Worm (Caenorhabditis elegans) whole organism, L1 larva: Measurements from ENCODE around the gene C52D10.3.

Experiments
- C34B4.2 ChIP-seq: sonication (generic microtip); optimal IDR thresholded peaks from 2 replicates; lab custom pipeline; 2017; ENCODE audit warnings: mild to moderate bottlenecking, missing genetic modification characterization, missing compliant biosample characterization
- F16B12.6 ChIP-seq: fragments of 150-350 bp; optimal IDR thresholded peaks from 2 replicates; lab custom pipeline; 2014; ENCODE audit warnings: missing biosample characterization, missing genetic modification characterization
- aha-1 ChIP-seq: fragments of 150-350 bp; optimal IDR thresholded peaks from 2 replicates; lab custom pipeline; 2014; ENCODE audit warnings: missing biosample characterization, missing genetic modification characterization
- alr-1 ChIP-seq: fragments of 200-800 bp; sonication (Bioruptor generic); optimal IDR thresholded peaks from 2 replicates; lab custom pipeline; 2018; ENCODE audit warnings: borderline replicate concordance, mild to moderate bottlenecking, missing genetic modification characterization, missing compliant biosample characterization
- aly-2 ChIP-seq: fragments of 150-350 bp; optimal IDR thresholded peaks from 2 replicates; lab custom pipeline; 2014; ENCODE audit warnings: missing biosample characterization, missing genetic modification characterization
- ceh-8 ChIP-seq: fragments of 200-800 bp; sonication (Bioruptor generic); optimal IDR thresholded peaks from 2 replicates; lab custom pipeline; 2018; ENCODE audit warnings: mild to moderate bottlenecking, missing genetic modification characterization, moderate library complexity, missing compliant biosample characterization
- ceh-88 ChIP-seq: fragments of 200-800 bp; sonication (Bioruptor generic); IDR thresholded peaks from 2 replicates; pipeline ENCODE4 v1.3.6; 2022; ENCODE audit warnings: missing genetic modification characterization, missing compliant biosample characterization
- ceh-90 ChIP-seq: sonication (generic microtip); optimal IDR thresholded peaks from 2 replicates; lab custom pipeline; 2016; ENCODE audit warnings: missing genetic modification characterization, missing compliant biosample characterization
- efl-1 ChIP-seq, 4 experiments: fragments of 150-350 bp; optimal IDR thresholded peaks in 3 of 4; peaks in 1 of 4; 1 replicate in 1 of 4; 2 replicates in 3 of 4; lab custom pipeline; 2014; ENCODE audit warnings: missing biosample characterization in 2 of 4, missing genetic modification characterization in 2 of 4, missing genetic modification reagents in 2 of 4
- egl-27 ChIP-seq, 2 experiments: fragments of 150-350 bp in 1 of 2; sonication (generic microtip); optimal IDR thresholded peaks; 3 replicates each; lab custom pipeline; 2017 to 2018; ENCODE audit warnings: missing biosample characterization in 2 of 2, missing genetic modification characterization in 2 of 2, missing genetic modification reagents in 2 of 2
- elt-2 ChIP-seq: sonication (generic microtip); optimal IDR thresholded peaks from 2 replicates; lab custom pipeline; 2016; ENCODE audit warnings: missing genetic modification characterization, mild to moderate bottlenecking, inconsistent platforms, missing compliant biosample characterization, missing genetic modification reagents
- elt-3 ChIP-seq, 6 experiments: fragments of 150-350 bp in 1 of 6; sonication (generic microtip); optimal IDR thresholded peaks; 2 replicates each; lab custom pipeline; 2017 to 2018; ENCODE audit warnings: missing biosample characterization in 6 of 6, missing genetic modification characterization in 6 of 6, inconsistent platforms in 1 of 6
- ets-5 ChIP-seq: fragments of 200-800 bp; sonication (Bioruptor generic); IDR thresholded peaks from 2 replicates; pipeline ENCODE4 v1.3.6; 2022; ENCODE audit warnings: missing genetic modification characterization, missing compliant biosample characterization
- jun-1 ChIP-seq: fragments of 150-350 bp; optimal IDR thresholded peaks from 2 replicates; lab custom pipeline; 2014; ENCODE audit warnings: missing biosample characterization, missing genetic modification reagents, missing genetic modification characterization
- lin-15B ChIP-seq: fragments of 150-350 bp; sonication (generic microtip); optimal IDR thresholded peaks from 3 replicates; lab custom pipeline; 2014; ENCODE audit warnings: missing biosample characterization, missing genetic modification characterization
- lir-3 ChIP-seq: sonication (generic microtip); optimal IDR thresholded peaks from 2 replicates; lab custom pipeline; 2016; ENCODE audit warnings: mild to moderate bottlenecking, missing genetic modification characterization, moderate library complexity, missing compliant biosample characterization; ENCODE audit not compliant: poor library complexity
- mab-9 ChIP-seq: fragments of 200-800 bp; sonication (Bioruptor generic); IDR thresholded peaks from 2 replicates; pipeline ENCODE4 v1.3.6; 2022; ENCODE audit warnings: missing genetic modification reagents, missing genetic modification characterization, missing compliant biosample characterization
- mdl-1 ChIP-seq, 2 experiments: fragments of 150-350 bp; optimal IDR thresholded peaks; 2 replicates each; lab custom pipeline; 2014 to 2017; ENCODE audit warnings: missing biosample characterization in 2 of 2, missing genetic modification characterization in 2 of 2, inconsistent platforms in 1 of 2
- mef-2 ChIP-seq: fragments of 150-350 bp; optimal IDR thresholded peaks from 2 replicates; lab custom pipeline; 2014; ENCODE audit warnings: missing biosample characterization, missing genetic modification characterization
- nhr-11 ChIP-seq: fragments of 150-350 bp; optimal IDR thresholded peaks from 2 replicates; lab custom pipeline; 2014; ENCODE audit warnings: missing biosample characterization, missing genetic modification characterization
- nhr-20 ChIP-seq: sonication (generic microtip); optimal IDR thresholded peaks from 2 replicates; lab custom pipeline; 2016; ENCODE audit warnings: mild to moderate bottlenecking, missing genetic modification characterization, missing compliant biosample characterization
- nhr-28 ChIP-seq: fragments of 150-350 bp; optimal IDR thresholded peaks from 2 replicates; lab custom pipeline; 2014; ENCODE audit warnings: missing biosample characterization, missing genetic modification characterization
- nhr-47 ChIP-seq: sonication (generic microtip); optimal IDR thresholded peaks from 2 replicates; lab custom pipeline; 2016; ENCODE audit warnings: mild to moderate bottlenecking, missing genetic modification characterization, moderate library complexity, missing compliant biosample characterization
- nhr-84 ChIP-seq: sonication (generic microtip); optimal IDR thresholded peaks from 2 replicates; lab custom pipeline; 2017; ENCODE audit warnings: missing biosample characterization, missing genetic modification characterization
- nhr-90 ChIP-seq: sonication (generic microtip); optimal IDR thresholded peaks from 2 replicates; lab custom pipeline; 2016; ENCODE audit warnings: mild to moderate bottlenecking, missing genetic modification characterization, missing compliant biosample characterization; ENCODE audit not compliant: poor library complexity
- pqm-1 ChIP-seq: sonication (generic microtip); optimal IDR thresholded peaks from 3 replicates; lab custom pipeline; 2017; ENCODE audit warnings: missing biosample characterization, missing genetic modification characterization
- sup-37 ChIP-seq: fragments of 200-800 bp; sonication (Bioruptor generic); optimal IDR thresholded peaks from 2 replicates; lab custom pipeline; 2018; ENCODE audit warnings: mild to moderate bottlenecking, missing genetic modification characterization, missing compliant biosample characterization
- tlp-1 ChIP-seq: fragments of 150-350 bp; optimal IDR thresholded peaks from 2 replicates; lab custom pipeline; 2014; ENCODE audit warnings: missing biosample characterization, missing genetic modification characterization
- unc-30 ChIP-seq: sonication (generic microtip); optimal IDR thresholded peaks from 2 replicates; lab custom pipeline; 2017; ENCODE audit warnings: missing biosample characterization, missing genetic modification characterization
- unc-62 ChIP-seq: fragments of 150-350 bp; optimal IDR thresholded peaks from 2 replicates; lab custom pipeline; 2014; ENCODE audit warnings: missing biosample characterization, missing genetic modification reagents, missing genetic modification characterization
- vab-15 ChIP-seq: sonication (generic microtip); optimal IDR thresholded peaks from 2 replicates; lab custom pipeline; 2017; ENCODE audit warnings: missing genotype, mild to moderate bottlenecking, missing genetic modification characterization, missing compliant biosample characterization
- zip-4 ChIP-seq: fragments of 200-800 bp; sonication (Bioruptor generic); optimal IDR thresholded peaks from 2 replicates; lab custom pipeline; 2018; ENCODE audit warnings: mild to moderate bottlenecking, missing genetic modification characterization, moderate library complexity, missing compliant biosample characterization
- ztf-11 ChIP-seq, 2 experiments: sonication (generic microtip); optimal IDR thresholded peaks; 2 replicates each; lab custom pipeline; 2016 to 2017; ENCODE audit warnings: missing genetic modification characterization in 2 of 2, missing biosample characterization in 1 of 2, missing compliant biosample characterization in 1 of 2

Gene C52D10.3

DNA sequence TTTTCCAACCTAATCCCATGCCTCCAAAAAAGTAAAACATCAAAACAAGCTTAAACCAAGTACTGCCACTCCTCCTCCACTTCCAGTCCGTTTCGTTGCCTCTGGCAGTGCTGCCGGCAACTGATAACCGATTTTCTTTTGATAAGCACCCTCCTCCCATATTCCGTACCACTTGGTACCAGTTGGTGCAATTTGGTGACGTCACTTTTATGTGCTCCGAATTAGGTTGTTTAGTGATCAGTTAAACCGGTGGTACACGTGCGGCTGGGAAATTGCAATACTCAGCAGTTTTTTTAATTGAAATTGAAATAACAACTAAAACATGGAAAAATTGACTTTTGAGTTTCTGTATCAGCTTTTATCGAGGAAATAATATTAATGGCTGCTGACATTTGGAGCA, 2.2 kb upstream of the C52D10.3 start:
- TF ChIP-seq nhr-20 (tag; lab: Kevin White, UChicago) (no peak), mdl-1 (tag; optimal IDR thresholded peaks at IDR 0.05; lab: Kevin White, UChicago) (no peak), F16B12.6 (tag; lab: Kevin White, UChicago) (no peak), zip-4 (GFP tag; lab: Kevin White, UChicago) (no peak), vab-15 (no peak), unc-62 (GFP tag; lab: Kevin White, UChicago) (no peak), nhr-90 (tag; lab: Kevin White, UChicago) (peak; percentile 35), alr-1 (tag; lab: Kevin White, UChicago) (no peak), ztf-11 (tag; optimal IDR thresholded peaks at IDR 0.05; lab: Kevin White, UChicago) (no peak), mef-2 (tag; lab: Kevin White, UChicago) (no peak), ceh-90 (tag; lab: Kevin White, UChicago) (no peak), lir-3 (tag; lab: Kevin White, UChicago) (no peak), unc-30 (tag; lab: Kevin White, UChicago) (no peak), sup-37 (GFP tag; lab: Kevin White, UChicago) (no peak), elt-2 (tag; lab: Kevin White, UChicago) (peak; percentile 94), nhr-28 (no peak), mab-9 (GFP tag; lab: Robert Waterston, UW) (no peak), jun-1 (peak; percentile 0), elt-3 (tag; optimal IDR thresholded peaks at IDR 0.05; lab: Kevin White, UChicago) (no peak), egl-27 (tag; optimal IDR thresholded peaks at IDR 0.05; lab: Kevin White, UChicago) (no peak)
- TF ChIP-seq, all 84 proteins: peak for 3

DNA sequence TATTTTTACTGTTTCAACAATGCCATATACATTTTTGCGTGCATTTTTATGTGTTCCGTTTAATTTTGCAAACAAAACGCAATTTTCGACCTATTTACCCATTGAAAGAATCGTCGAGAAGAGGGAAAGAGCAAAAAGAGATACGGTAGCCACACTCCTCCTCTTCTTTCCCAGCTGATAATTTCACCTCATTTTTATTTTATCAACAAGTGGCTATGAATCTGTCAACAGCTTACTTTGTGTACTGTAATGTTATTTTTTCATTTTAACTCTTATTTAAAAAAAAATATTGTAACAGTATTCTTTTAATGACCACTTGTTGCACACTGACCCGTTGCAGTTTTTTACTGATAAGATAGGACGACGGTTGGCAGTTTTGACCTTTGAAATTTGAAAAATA, 1.3 kb upstream of the C52D10.3 start:
- TF ChIP-seq unc-30 (tag; lab: Kevin White, UChicago) = no peak
- no peak for TF ChIP-seq efl-1 (optimal IDR thresholded peaks at IDR 0.05; lab: Kevin White, UChicago)
- peak in 1 of 2 experiments; percentile 68 for TF ChIP-seq efl-1 (GFP tag; optimal IDR thresholded peaks at IDR 0.05 in 1 of 2; lab: Kevin White, UChicago)

DNA sequence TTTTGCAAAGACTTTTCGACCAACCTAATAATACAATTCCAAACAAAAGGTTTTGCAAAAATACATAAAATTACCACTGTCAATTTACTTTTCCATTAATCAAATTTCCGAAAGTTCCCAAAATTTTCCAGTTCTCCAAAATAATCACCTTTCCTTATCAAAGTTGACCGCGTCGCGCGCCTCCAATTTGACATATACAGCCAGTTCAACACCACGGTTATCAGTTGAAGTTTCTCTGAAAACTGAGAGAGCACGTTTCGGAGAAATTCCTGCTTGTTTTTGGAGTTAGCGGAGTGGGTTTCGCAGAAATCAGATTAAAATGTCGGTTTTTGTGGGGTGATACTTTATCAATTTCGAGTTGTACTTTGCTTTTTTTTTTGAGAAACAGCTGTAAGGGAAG, 2.8 kb downstream of the C52D10.3 start:
- no peak for TF ChIP-seq aha-1 (tag; lab: Kevin White, UChicago)
- TF ChIP-seq pqm-1 = peak; percentile 73
- peak; percentile 59 for TF ChIP-seq elt-2 (tag; lab: Kevin White, UChicago)

DNA sequence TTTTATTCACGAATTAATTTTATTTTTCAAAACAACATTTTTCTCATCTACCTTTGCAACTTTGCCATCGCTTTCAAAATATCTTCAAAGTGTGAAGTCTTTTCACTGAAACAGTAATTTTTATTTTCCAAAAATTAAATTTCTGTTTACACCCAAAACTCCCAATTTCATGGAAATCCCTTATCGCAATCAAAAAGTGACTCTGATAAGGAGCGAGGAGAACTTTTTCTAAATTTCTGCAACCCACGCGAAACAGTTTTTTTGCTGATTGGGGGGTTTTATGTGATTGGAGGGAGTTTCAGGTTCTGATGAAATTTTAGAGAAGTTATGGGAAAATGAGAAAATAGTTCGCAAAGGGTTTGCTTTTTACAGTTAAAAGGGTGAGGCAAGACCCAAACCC, 3.3 kb downstream of the C52D10.3 start:
- TF ChIP-seq pqm-1 (peak; percentile 88), elt-2 (tag; lab: Kevin White, UChicago) (peak; percentile 4), nhr-11 (tag; lab: Kevin White, UChicago) (no peak)

DNA sequence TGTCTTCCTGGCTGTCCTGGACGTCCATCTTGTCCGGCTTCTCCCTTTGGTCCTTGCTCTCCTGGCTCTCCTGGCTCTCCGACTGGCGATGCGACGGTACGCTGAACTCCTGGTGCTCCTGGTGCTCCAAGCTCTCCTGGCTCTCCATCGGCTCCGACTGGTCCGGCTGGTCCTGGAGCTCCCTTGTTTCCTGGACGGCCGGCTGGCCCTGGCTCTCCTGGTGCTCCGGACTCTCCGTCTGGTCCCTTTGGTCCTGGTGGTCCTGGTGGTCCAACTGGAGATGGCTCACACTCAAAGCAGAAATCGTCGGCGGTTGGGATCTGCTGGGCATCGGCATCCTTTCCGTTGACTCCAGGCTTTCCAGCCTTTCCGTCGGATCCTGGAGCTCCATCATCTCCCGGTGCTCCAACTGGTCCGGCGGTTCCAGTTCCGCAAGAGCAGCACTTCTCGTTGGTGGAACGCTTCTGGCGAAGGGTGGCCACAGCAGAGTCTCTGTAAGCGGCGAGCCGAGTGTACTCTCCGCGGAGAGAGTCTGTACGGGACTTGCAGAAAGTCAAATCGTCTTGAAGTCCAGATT, 6.8 kb downstream of the C52D10.3 start:
- no peak for TF ChIP-seq C34B4.2 (tag; lab: Kevin White, UChicago)
- peak; percentile 43 for TF ChIP-seq ceh-8 (GFP tag; lab: Kevin White, UChicago)

DNA sequence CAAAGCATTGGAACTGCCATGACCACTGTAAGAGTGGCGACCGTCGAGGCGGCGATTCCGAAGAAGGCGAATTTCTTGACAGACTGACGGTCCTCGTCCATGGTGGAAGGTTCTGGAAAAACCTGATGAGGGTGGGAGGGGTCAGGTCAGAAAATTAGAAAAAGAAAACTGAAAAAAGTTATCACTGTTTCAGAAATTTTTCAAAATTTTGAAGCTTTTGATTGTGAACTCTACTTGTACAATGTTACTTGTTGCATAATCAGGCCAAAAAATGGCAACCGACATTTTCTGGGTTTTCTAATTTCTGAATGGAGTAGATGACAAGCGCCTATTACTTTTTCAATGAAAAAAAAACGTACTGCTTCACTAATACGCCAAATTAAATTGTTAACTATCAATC, 7.4 kb downstream of the C52D10.3 start, which contains the start of gene col-138:
Gene col-138 (minus strand): TSS at position 101 of the 400 bp plus-strand sequence.
- no peak for TF ChIP-seq nhr-84
- no peak for TF ChIP-seq ets-5 (GFP tag; lab: Robert Waterston, UW)
- no peak for TF ChIP-seq aly-2 (tag; lab: Kevin White, UChicago)
- TF ChIP-seq ceh-8 (GFP tag; lab: Kevin White, UChicago) = no peak
- no peak for TF ChIP-seq ceh-90 (tag; lab: Kevin White, UChicago)
- TF ChIP-seq lin-15B (tag; lab: Kevin White, UChicago) = no peak
- no peak for TF ChIP-seq nhr-47
- TF ChIP-seq tlp-1 (tag; lab: Kevin White, UChicago) = no peak
- TF ChIP-seq vab-15 = no peak
- no peak for TF ChIP-seq ceh-88 (GFP tag; lab: Robert Waterston, UW)
